Worm (Caenorhabditis elegans): ENCODE data around the gene bud-31.

DNA sequence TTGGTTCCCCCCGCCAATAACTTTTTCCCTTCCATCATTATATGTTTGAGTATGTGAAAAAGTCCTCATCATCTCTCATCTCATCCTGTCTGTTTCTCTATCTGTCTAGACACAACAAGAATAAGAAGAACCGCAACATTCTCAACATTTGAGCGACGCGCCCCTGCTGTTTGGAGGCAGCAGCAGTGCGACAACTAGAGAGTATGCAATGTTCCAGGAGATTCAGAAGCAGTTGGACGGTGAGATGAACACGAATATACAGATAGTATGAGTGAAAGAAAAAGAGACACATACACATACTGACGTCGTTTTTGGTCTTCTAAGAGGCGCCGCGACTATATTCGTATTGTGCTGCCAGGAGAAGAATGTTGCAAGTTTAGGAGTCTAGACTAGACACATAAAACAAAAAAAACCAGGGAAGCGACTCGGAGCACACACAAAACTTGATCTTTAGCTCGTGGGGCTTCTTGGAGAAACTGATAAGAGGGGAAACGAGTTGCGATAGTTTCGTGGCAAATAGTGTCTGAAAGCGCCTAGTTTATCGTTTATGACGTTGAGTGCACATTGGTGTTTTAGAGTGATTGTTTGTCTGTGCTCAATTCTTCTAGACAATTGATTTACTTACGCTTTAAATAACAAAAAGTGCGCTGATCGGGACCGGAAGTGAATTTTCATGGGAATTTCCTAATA, 30.7 kb downstream of the bud-31 start:
- TF ChIP-seq zag-1 (tag; optimal IDR thresholded peaks at IDR 0.05) (no peak), ceh-9 (tag; optimal IDR thresholded peaks at IDR 0.05) (no peak), snpc-4 (tag; optimal IDR thresholded peaks at IDR 0.05) (no peak), unc-62 (GFP tag; optimal IDR thresholded peaks at IDR 0.05) (peak; percentile 57), nhr-23 (tag; optimal IDR thresholded peaks at IDR 0.05) (peak; percentile 9), jun-1 (tag; optimal IDR thresholded peaks at IDR 0.05) (no peak), unc-39 (tag; optimal IDR thresholded peaks at IDR 0.05) (no peak), fos-1 (tag; optimal IDR thresholded peaks at IDR 0.05) (no peak), mdl-1 (tag; optimal IDR thresholded peaks at IDR 0.05) (peak; percentile 14), nhr-237 (tag; optimal IDR thresholded peaks at IDR 0.05) (no peak)
